Worm (Caenorhabditis elegans): ENCODE measurements around the gene F33G12.3.

DNA sequence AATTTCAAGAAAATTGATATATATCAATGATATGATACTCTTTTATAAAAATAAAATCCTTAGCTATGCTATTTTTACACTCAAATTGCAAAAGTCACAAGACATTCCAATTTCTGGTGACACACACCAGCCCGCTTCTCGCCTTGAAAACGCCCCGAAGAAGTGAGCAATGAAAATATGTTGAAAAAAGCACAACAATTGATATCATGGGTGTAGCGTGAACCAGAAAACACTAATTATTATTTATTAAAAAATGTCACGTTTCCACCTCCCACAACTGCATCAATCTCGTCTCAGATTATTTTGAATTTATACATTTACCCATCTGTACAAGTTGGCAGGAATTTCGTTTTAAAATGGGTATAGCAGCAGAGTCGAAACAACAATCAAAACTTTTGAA, 29.1 kb downstream of the F33G12.3 start, which contains the start of gene F59A6.4:
- TF ChIP-seq ama-1 (optimal IDR thresholded peaks at IDR 0.05) (no peak), tbx-37 (GFP tag; conservative IDR thresholded peaks at IDR 0.05) (no peak), B0310.2 (tag; optimal IDR thresholded peaks at IDR 0.05) (no peak), ets-7 (tag; optimal IDR thresholded peaks at IDR 0.05) (no peak), hmbx-1 (tag; optimal IDR thresholded peaks at IDR 0.05) (no peak), hnd-1 (tag; optimal IDR thresholded peaks at IDR 0.05) (no peak), flt-1 (GFP tag; IDR thresholded peaks at IDR 0.05) (no peak), ceh-13 (GFP tag; optimal IDR thresholded peaks at IDR 0.05) (no peak), aly-1 (tag; optimal IDR thresholded peaks at IDR 0.05) (no peak), tbx-11 (GFP tag; IDR thresholded peaks at IDR 0.05) (no peak), sea-1 (GFP tag; conservative IDR thresholded peaks at IDR 0.05) (no peak), tra-4 (tag; optimal IDR thresholded peaks at IDR 0.05) (no peak), pes-1 (GFP tag; IDR thresholded peaks at IDR 0.05) (no peak), hmg-4 (GFP tag; optimal IDR thresholded peaks at IDR 0.05) (no peak)
